Worm (Caenorhabditis elegans) whole organism, midembryonic: ENCODE measurements around the gene C52E4.12.

Source experiments
- T22C8.4 ChIP-seq: fragments of 200-800 bp; sonication (Bioruptor generic); IDR thresholded peaks from 2 replicates; pipeline ENCODE4 v1.3.6; 2022; ENCODE audit warnings: missing genetic modification characterization, missing compliant biosample characterization
- cog-1 ChIP-seq: sonication (generic microtip); optimal IDR thresholded peaks from 2 replicates; lab custom pipeline; 2016; ENCODE audit warnings: missing genetic modification characterization, missing compliant biosample characterization
- flt-1 ChIP-seq: fragments of 200-800 bp; sonication (Bioruptor generic); IDR thresholded peaks from 2 replicates; pipeline ENCODE4 v1.3.6; 2022; ENCODE audit warnings: missing genetic modification characterization, missing compliant biosample characterization
- klf-2 ChIP-seq: fragments of 200-800 bp; sonication (Bioruptor generic); conservative IDR thresholded peaks from 2 replicates; pipeline ENCODE4 v1.3.6; 2022; ENCODE audit warnings: missing genetic modification reagents, missing genetic modification characterization, missing compliant biosample characterization
- med-1 ChIP-seq: sonication (generic microtip); optimal IDR thresholded peaks from 2 replicates; lab custom pipeline; 2017; ENCODE audit warnings: missing genetic modification characterization, mild to moderate bottlenecking, missing compliant biosample characterization, antibody characterized with exemption, missing genetic modification reagents; ENCODE audit not compliant: insufficient read depth
- ref-1 ChIP-seq: fragments of 200-800 bp; sonication (Bioruptor generic); conservative IDR thresholded peaks from 2 replicates; pipeline ENCODE4 v1.3.6; 2022; ENCODE audit warnings: missing genetic modification reagents, missing genetic modification characterization, missing compliant biosample characterization
- tab-1 ChIP-seq: fragments of 200-800 bp; sonication (Bioruptor generic); IDR thresholded peaks from 2 replicates; pipeline ENCODE4 v1.3.6; 2022; ENCODE audit warnings: missing genetic modification characterization, missing compliant biosample characterization
- ztf-23 ChIP-seq: fragments of 200-800 bp; sonication (Bioruptor generic); IDR thresholded peaks from 2 replicates; pipeline ENCODE4 v1.3.6; 2022; ENCODE audit warnings: missing genetic modification reagents, missing genetic modification characterization, missing compliant biosample characterization
- ztf-29 ChIP-seq: fragments of 200-800 bp; sonication (Bioruptor generic); IDR thresholded peaks from 2 replicates; pipeline ENCODE4 v1.3.6; 2022; ENCODE audit warnings: missing genetic modification reagents, missing genetic modification characterization, missing compliant biosample characterization

Gene C52E4.12

DNA sequence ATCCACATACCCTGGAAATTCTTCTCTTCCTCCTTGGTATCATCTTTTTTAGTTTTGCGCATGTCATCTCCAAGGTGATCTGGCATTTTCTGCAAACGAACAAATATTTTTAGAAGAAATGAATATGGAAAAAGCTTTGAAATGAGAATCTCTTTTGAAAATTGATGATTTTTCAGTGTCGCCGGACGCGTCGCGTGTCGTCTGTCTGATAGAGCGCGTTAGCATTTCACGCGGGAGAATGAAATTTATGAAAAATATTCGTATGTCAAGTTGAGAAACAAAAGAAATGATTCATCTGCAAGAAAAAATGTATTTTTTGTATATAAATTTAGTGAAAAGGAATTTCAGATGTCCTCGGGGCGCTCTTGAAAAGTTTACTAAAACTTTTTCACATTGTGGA lies 13.7 kb upstream of the C52E4.12 start, which contains the start of gene rpt-1:
Gene rpt-1 (minus strand): TSS at position 89 of the 400 bp plus-strand sequence.
- 0 out of 2 replicates have a peak, but pooled peaks have one; percentile 26 for TF ChIP-seq flt-1
- TF ChIP-seq cog-1, result no peak

DNA sequence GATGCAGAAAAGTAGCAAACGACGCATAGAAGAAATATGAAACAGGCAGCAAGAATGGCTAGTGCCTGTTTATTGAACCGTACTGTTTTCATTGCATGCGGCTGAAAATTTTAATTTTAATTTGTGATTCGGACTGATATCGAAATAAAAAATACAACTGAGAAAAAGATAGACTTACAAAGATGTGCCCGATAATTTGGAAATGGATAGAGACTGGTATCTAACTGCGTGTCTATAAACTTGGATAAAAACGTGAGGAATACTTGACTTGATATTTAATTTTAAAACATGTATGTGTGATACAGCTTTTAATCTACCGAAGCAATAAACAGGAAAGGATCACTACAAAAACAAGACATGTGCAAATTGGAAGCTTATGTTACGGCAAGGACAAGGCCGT lies 10.6 kb upstream of the C52E4.12 start, which contains the start of gene mans-2:
Gene mans-2 (minus strand): TSS at position 101 of the 400 bp plus-strand sequence.
- TF ChIP-seq T22C8.4 (GFP tag; lab: Robert Waterston, UW) (no peak), med-1 (GFP tag; lab: Kevin White, UChicago) (no peak), flt-1 (no peak), klf-2 (GFP tag; lab: Robert Waterston, UW) (no peak), ztf-29 (no peak), cog-1 (no peak), tab-1 (GFP tag; lab: Robert Waterston, UW) (no peak), ref-1 (no peak), ztf-23 (GFP tag; lab: Robert Waterston, UW) (no peak)

DNA sequence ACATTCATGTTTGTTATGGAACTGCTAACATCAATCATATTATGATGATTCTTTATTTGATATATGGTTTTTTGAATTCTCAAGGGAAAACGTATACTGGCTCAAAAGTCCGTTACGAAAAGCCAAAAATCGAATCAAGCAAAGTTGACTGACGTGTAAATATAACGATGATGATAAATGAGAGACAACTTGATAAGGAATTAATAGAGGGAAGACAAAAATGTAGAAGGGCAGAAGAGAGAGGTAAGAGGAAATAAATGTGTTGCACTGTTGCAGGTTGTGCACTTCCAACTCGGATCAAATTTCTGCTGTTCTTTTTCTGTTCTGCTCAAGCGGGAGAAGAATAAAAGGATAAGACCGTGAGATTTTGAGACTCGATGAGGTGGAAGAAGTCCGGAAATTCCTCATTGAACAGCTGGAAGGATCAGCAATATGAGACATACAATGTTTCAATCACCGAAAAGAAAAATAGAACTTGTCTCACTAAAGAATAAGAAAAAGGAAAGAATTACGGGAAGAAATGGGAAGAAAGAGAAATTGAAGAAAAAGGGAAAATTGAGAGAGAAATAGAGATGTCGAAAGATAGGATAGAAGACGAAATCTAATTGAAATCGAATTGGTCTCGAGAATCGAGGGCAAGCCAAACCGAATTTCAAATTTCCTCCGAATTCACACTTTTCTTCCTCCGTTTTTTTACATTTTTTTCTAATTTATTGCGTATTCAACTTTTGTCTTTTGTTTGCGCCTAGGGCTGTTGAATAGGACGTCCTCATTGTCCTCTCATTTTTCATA lies 9.7 kb upstream of the C52E4.12 start:
- TF ChIP-seq klf-2 (GFP tag; lab: Robert Waterston, UW), result no peak
- no peak for TF ChIP-seq tab-1 (GFP tag; lab: Robert Waterston, UW)
- no peak for TF ChIP-seq ztf-29
- TF ChIP-seq flt-1, result no peak
- TF ChIP-seq T22C8.4 (GFP tag; lab: Robert Waterston, UW), result no peak
- TF ChIP-seq ztf-23 (GFP tag; lab: Robert Waterston, UW), result no peak
- TF ChIP-seq cog-1, result no peak
- TF ChIP-seq med-1 (GFP tag; lab: Kevin White, UChicago), result no peak
- TF ChIP-seq ref-1, result no peak

DNA sequence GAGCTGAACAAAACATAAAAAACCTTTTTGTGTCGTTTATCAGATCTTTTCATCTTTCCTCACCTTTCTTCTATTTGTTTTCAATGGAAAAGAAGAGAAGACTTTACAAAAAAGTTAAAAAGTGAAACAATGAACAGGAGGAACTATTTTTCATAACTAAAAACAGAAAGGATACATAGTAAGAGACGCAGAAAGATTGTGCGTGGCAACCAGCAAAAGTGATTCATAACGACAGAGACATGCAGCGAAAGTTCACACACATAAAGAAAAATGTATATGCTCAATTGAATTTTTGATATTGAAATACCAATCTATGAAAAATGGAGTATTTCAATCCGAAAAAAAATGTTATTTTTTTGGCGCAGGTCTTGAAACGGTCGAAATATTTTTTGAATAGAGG lies 6.1 kb upstream of the C52E4.12 start:
- TF ChIP-seq ref-1 (no peak), ztf-29 (no peak), flt-1 (no peak), klf-2 (GFP tag; lab: Robert Waterston, UW) (no peak), tab-1 (GFP tag; lab: Robert Waterston, UW) (no peak), cog-1 (no peak), T22C8.4 (GFP tag; lab: Robert Waterston, UW) (no peak), ztf-23 (GFP tag; lab: Robert Waterston, UW) (no peak), med-1 (GFP tag; lab: Kevin White, UChicago) (no peak)

DNA sequence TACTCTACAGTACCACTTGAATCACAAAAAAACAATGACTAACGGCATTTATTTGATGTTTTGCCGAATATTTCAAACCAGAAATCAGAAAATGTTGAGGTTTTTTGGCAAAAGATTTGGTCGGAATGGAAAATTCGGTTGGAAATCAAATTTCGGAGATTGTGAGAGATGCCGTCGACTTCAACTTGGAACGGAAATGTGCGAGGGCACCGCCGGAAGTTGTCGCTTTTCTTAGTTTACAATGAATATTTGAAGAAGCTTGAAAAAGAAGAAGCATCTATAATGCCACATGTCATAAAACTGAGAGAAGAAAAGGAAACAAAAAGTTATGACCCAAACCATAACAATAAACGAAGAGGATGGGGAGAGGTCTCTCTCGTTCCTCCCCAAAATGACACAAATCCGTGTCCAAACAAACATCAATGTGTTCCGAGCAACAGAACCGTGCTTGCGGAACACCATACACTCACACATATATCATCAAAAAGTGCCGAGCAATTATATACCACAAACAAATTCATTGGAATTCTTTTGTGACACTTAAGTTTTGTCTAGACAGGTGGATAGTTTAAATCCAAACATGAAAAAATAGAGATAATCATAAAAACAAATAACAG lies 5.3 kb upstream of the C52E4.12 start:
- TF ChIP-seq T22C8.4 (GFP tag; lab: Robert Waterston, UW) (no peak), tab-1 (GFP tag; lab: Robert Waterston, UW) (no peak), cog-1 (no peak), ref-1 (no peak)

DNA sequence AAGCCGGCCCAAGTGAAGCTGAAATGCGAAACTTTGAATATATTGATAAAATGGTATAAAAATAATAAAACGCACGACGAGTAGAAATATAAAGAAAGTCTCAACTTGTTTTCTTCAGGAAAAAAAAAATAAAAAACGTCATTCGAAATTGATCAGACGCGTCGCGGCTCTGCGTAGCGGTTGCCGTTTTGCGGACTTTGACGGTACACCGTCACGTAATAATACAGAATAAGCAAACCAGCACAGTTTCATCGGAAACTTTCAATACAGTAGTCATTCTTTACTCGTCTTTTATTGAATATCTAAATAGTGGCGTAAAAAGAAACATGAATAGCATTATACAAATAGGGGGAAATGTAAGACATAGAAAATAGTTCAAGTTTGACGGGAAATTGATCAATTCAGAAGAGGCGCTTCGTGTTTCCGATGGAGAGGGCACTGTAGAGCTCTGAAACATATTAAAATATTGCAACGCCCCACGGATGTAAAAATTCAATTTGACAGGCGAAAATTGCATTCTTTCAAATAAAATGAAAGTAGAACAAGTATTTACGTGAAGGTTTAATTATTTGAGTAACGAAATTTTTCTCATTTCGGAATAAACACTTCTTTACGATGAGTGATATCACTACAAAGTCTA lies 2.1 kb upstream of the C52E4.12 start, which contains the start of the genes cyl-1 and C52E4.7:
Gene cyl-1 (minus strand): TSS at position 18 of the 640 bp plus-strand sequence.
Gene C52E4.7 (plus strand): TSS at position 590 of the 640 bp plus-strand sequence.
- TF ChIP-seq klf-2 (GFP tag; lab: Robert Waterston, UW) (no peak), T22C8.4 (GFP tag; lab: Robert Waterston, UW) (no peak), flt-1 (no peak), ref-1 (no peak), tab-1 (GFP tag; lab: Robert Waterston, UW) (no peak), ztf-29 (no peak), med-1 (GFP tag; lab: Kevin White, UChicago) (no peak), cog-1 (no peak), ztf-23 (GFP tag; lab: Robert Waterston, UW) (no peak)

DNA sequence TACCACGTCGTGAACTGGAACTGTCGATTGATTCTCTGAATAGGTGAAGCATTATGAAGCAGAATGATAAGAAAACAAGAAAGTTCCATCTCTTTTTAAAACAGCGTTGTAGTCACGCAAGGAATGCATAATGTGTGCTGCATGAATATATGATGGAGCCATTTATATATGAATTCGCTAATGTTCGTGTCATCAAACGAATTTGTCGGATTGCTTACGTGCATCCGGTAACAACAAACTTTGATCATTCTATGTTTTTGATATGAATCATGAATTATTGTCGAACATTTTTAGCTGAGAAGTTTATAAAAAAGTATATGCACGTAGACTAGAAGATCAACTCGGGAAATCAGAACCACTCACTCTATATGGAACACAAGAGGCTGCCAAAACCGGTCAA lies 1.4 kb downstream of the C52E4.12 start:
- no peak for TF ChIP-seq klf-2 (GFP tag; lab: Robert Waterston, UW)
- TF ChIP-seq tab-1 (GFP tag; lab: Robert Waterston, UW), result no peak
- TF ChIP-seq ztf-29, result no peak
- TF ChIP-seq ref-1, result no peak

DNA sequence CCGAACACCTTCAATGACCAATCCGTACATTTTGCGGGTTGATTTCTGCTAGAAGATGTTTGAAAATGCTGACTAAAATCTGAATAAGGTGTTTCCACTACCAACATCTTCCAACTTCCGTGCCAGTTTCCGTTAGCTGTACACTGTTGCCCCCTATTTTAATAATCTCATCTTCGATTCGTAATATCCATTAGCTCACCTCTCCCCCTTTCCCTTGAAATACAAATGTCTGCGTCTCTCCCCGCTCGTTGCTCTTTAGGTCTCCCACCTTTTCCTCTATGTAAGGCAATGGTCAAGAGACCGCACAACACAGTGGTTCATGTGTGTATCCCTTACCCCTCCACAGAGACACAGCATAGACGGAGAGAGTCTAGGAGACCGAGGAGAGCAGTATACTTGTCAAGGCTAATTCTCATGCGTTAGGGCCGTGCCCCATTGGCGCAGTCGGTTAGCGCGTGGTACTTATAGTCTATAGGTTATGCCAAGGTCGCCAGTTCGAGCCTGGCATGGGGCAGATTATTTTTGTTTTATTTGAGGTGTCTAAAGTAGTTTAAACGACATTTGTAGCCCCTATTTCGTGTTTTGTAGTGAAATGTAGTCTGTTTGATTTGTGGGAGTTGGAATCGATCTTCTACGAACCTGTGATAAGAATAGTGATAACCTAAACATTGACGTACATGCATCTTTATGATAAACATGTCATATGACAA lies 5.9 kb downstream of the C52E4.12 start, which contains the start of gene gcy-33:
Gene gcy-33 (minus strand): TSS at position 51 of the 710 bp plus-strand sequence.
- TF ChIP-seq klf-2 (GFP tag; lab: Robert Waterston, UW), result peak; percentile 97
- TF ChIP-seq cog-1, result peak; percentile 85
- peak; percentile 97 for TF ChIP-seq ztf-23 (GFP tag; lab: Robert Waterston, UW)
- TF ChIP-seq T22C8.4 (GFP tag; lab: Robert Waterston, UW), result peak; percentile 96
- TF ChIP-seq tab-1 (GFP tag; lab: Robert Waterston, UW), result peak; percentile 99
- TF ChIP-seq ref-1, result peak; percentile 97
- peak; percentile 98 for TF ChIP-seq flt-1
- peak; percentile 97 for TF ChIP-seq ztf-29
- TF ChIP-seq med-1 (GFP tag; lab: Kevin White, UChicago), result peak; percentile 88

DNA sequence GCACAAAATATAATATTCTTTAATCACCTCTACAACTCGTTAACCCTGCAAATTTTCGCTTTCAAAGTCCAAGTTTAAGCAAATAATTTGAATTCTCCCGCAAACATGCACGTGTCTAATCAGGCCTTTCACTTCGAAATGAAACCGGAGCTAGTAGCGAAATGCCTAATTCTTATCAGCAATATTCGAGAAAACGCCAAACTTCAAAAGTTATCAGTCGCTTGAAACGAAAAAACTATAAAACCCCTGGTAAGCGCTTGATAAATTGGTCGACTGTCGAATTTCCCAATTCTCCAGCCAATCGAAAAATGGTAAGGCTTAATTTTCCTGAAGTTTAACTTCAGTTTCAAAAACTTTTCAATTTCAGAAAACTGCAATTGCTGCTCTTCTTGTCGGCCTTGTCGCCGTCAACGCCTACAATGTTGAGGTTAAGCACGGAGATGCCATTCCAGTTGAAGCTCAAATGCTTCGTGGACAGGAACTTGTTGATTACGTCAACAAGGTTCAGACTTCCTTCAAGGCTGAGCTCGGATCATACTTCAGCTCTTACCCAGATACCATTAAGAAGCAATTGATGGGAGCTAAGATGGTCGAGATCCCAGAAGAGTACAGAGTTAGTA lies 7.0 kb downstream of the C52E4.12 start, which contains the start of gene cpr-9:
Gene cpr-9 (plus strand): TSS at position 188 of the 620 bp plus-strand sequence.
- TF ChIP-seq ztf-23 (GFP tag; lab: Robert Waterston, UW) (no peak), T22C8.4 (GFP tag; lab: Robert Waterston, UW) (no peak), flt-1 (no peak), klf-2 (GFP tag; lab: Robert Waterston, UW) (no peak), med-1 (GFP tag; lab: Kevin White, UChicago) (no peak), cog-1 (no peak), ztf-29 (no peak), ref-1 (no peak), tab-1 (GFP tag; lab: Robert Waterston, UW) (no peak)
